Fruit fly (Drosophila melanogaster) whole organism, prepupa: ENCODE measurements around the gene CG32032.

Source experiments
- Blimp-1 ChIP-seq: fragments of 200-800 bp; sonication (Bioruptor generic); optimal IDR thresholded peaks from 3 replicates; lab custom pipeline; 2017; ENCODE audit warnings: missing biosample characterization, missing genetic modification characterization, mild to moderate bottlenecking, moderate library complexity, missing genetic modification reagents
- CG10631 ChIP-seq: fragments of 200-800 bp; sonication (Bioruptor generic); optimal IDR thresholded peaks from 2 replicates; lab custom pipeline; 2016; ENCODE audit warnings: missing biosample characterization, missing genetic modification characterization
- CG10669 ChIP-seq: fragments of 200-800 bp; sonication (Bioruptor generic); optimal IDR thresholded peaks from 3 replicates; lab custom pipeline; 2018; ENCODE audit warnings: missing biosample characterization, mild to moderate bottlenecking, missing genetic modification characterization, moderate library complexity
- CG11294 ChIP-seq: fragments of 200-800 bp; sonication (Bioruptor generic); IDR thresholded peaks from 2 replicates; pipeline ENCODE4 v1.3.6; 2022; ENCODE audit warnings: missing biosample characterization, missing genetic modification characterization
- CG15336 ChIP-seq: fragments of 200-800 bp; sonication (Bioruptor generic); IDR thresholded peaks from 2 replicates; pipeline ENCODE4 v1.3.6; 2022; ENCODE audit warnings: missing biosample characterization, missing genetic modification characterization
- CG16779 ChIP-seq: fragments of 200-800 bp; sonication (Bioruptor generic); optimal IDR thresholded peaks from 3 replicates; lab custom pipeline; 2017; ENCODE audit warnings: missing biosample characterization, mild to moderate bottlenecking, missing genetic modification characterization
- CG3032 ChIP-seq: fragments of 200-800 bp; optimal IDR thresholded peaks from 2 replicates; lab custom pipeline; 2019; ENCODE audit warnings: missing biosample characterization, mild to moderate bottlenecking, missing genetic modification characterization, moderate library complexity
- CG31627 ChIP-seq: fragments of 200-800 bp; sonication (Bioruptor generic); optimal IDR thresholded peaks from 3 replicates; lab custom pipeline; 2016; ENCODE audit warnings: missing biosample characterization, missing genetic modification characterization
- CG32006 ChIP-seq: fragments of 200-800 bp; sonication (Bioruptor generic); optimal IDR thresholded peaks from 3 replicates; lab custom pipeline; 2017; ENCODE audit warnings: missing biosample characterization, mild to moderate bottlenecking, missing genetic modification characterization
- CG4318 ChIP-seq: fragments of 200-800 bp; sonication (Bioruptor generic); optimal IDR thresholded peaks from 3 replicates; lab custom pipeline; 2017; ENCODE audit warnings: missing biosample characterization, mild to moderate bottlenecking, missing genetic modification characterization
- CG6163 ChIP-seq: fragments of 200-800 bp; sonication (Bioruptor generic); IDR thresholded peaks from 3 replicates; pipeline ENCODE4 v1.3.6; 2022; ENCODE audit warnings: missing biosample characterization, missing genetic modification characterization
- CG6808 ChIP-seq: fragments of 200-800 bp; sonication (Bioruptor generic); optimal IDR thresholded peaks from 3 replicates; lab custom pipeline; 2017; ENCODE audit warnings: missing biosample characterization, missing genetic modification characterization, mild to moderate bottlenecking, moderate library complexity, missing genetic modification reagents
- CG7368 ChIP-seq: fragments of 200-800 bp; sonication (Bioruptor generic); optimal IDR thresholded peaks from 3 replicates; lab custom pipeline; 2016; ENCODE audit warnings: missing biosample characterization, missing genetic modification characterization
- CG8319 ChIP-seq: fragments of 200-800 bp; sonication (Bioruptor generic); optimal IDR thresholded peaks from 3 replicates; lab custom pipeline; 2016; ENCODE audit warnings: missing biosample characterization, missing genetic modification characterization
- CG9139 ChIP-seq: fragments of 200-800 bp; sonication (Bioruptor generic); optimal IDR thresholded peaks from 3 replicates; lab custom pipeline; 2017; ENCODE audit warnings: missing biosample characterization, mild to moderate bottlenecking, missing genetic modification characterization
- Eip75B ChIP-seq: fragments of 200-800 bp; sonication (Bioruptor generic); optimal IDR thresholded peaks from 3 replicates; lab custom pipeline; 2016; ENCODE audit warnings: missing biosample characterization, missing genetic modification characterization
- Eip78C ChIP-seq: fragments of 200-800 bp; sonication (Bioruptor generic); peaks from one replicate; lab custom pipeline; 2016; ENCODE audit warnings: missing biosample characterization, missing genetic modification characterization
- Eip93F ChIP-seq: fragments of 200-800 bp; sonication (Bioruptor generic); optimal IDR thresholded peaks from 2 replicates; lab custom pipeline; 2016; ENCODE audit warnings: missing biosample characterization, mild to moderate bottlenecking, missing genetic modification characterization
- Gug ChIP-seq: fragments of 200-800 bp; sonication (Bioruptor generic); IDR thresholded peaks from 2 replicates; pipeline ENCODE4 v1.3.6; 2022; ENCODE audit warnings: missing biosample characterization, missing genetic modification characterization
- Hr38 ChIP-seq: sonication (Bioruptor generic); optimal IDR thresholded peaks from 2 replicates; lab custom pipeline; 2016; ENCODE audit warnings: missing biosample characterization, missing genetic modification characterization
- Hr4 ChIP-seq: fragments of 200-800 bp; sonication (Bioruptor generic); optimal IDR thresholded peaks from 3 replicates; lab custom pipeline; 2016; ENCODE audit warnings: missing biosample characterization, missing genetic modification characterization
- Lpt ChIP-seq: fragments of 200-800 bp; sonication (Bioruptor generic); optimal IDR thresholded peaks from 3 replicates; lab custom pipeline; 2016; ENCODE audit warnings: missing biosample characterization, missing genetic modification characterization
- Met ChIP-seq: fragments of 200-800 bp; sonication (Bioruptor generic); optimal IDR thresholded peaks from 3 replicates; lab custom pipeline; 2016; ENCODE audit warnings: missing biosample characterization, missing genetic modification characterization
- Smox ChIP-seq: fragments of 200-800 bp; sonication (Bioruptor generic); optimal IDR thresholded peaks from 3 replicates; lab custom pipeline; 2016; ENCODE audit warnings: missing biosample characterization, missing genetic modification characterization
- acj6 ChIP-seq: fragments of 200-800 bp; sonication (Bioruptor generic); optimal IDR thresholded peaks from 3 replicates; lab custom pipeline; 2016; ENCODE audit warnings: missing biosample characterization, missing genetic modification characterization
- dsx ChIP-seq: fragments of 200-800 bp; optimal IDR thresholded peaks from 3 replicates; lab custom pipeline; 2019; ENCODE audit warnings: missing biosample characterization, mild to moderate bottlenecking, missing genetic modification characterization, moderate library complexity; ENCODE audit not compliant: poor library complexity, severe bottlenecking
- eg ChIP-seq: fragments of 200-800 bp; sonication (Bioruptor generic); IDR thresholded peaks from 3 replicates; pipeline ENCODE4 v1.3.6; 2022; ENCODE audit warnings: missing biosample characterization, missing genetic modification characterization
- esn ChIP-seq: fragments of 200-800 bp; sonication (Bioruptor generic); optimal IDR thresholded peaks from 2 replicates; lab custom pipeline; 2016; ENCODE audit warnings: missing biosample characterization, mild to moderate bottlenecking, missing genetic modification characterization, moderate library complexity
- fd59A ChIP-seq: fragments of 200-800 bp; sonication (Bioruptor generic); optimal IDR thresholded peaks from 2 replicates; lab custom pipeline; 2017; ENCODE audit warnings: missing biosample characterization, mild to moderate bottlenecking, missing genetic modification characterization, missing genetic modification reagents
- fd85E ChIP-seq: fragments of 200-800 bp; sonication (Bioruptor generic); optimal IDR thresholded peaks from 3 replicates; lab custom pipeline; 2016; ENCODE audit warnings: missing biosample characterization, missing genetic modification characterization
- fkh ChIP-seq: fragments of 200-800 bp; sonication (Bioruptor generic); optimal IDR thresholded peaks from 3 replicates; lab custom pipeline; 2017; ENCODE audit warnings: missing biosample characterization, mild to moderate bottlenecking, missing genetic modification characterization, moderate library complexity
- net ChIP-seq: fragments of 200-800 bp; sonication (Bioruptor generic); optimal IDR thresholded peaks from 3 replicates; lab custom pipeline; 2016; ENCODE audit warnings: missing biosample characterization, missing genetic modification characterization
- pdm3 ChIP-seq: fragments of 200-800 bp; sonication (Bioruptor generic); optimal IDR thresholded peaks from 3 replicates; lab custom pipeline; 2016; ENCODE audit warnings: missing biosample characterization, missing genetic modification characterization
- salr ChIP-seq, 2 experiments: fragments of 200-800 bp; sonication (Bioruptor generic); optimal IDR thresholded peaks; 3 replicates each; lab custom pipeline; 2016 to 2018; ENCODE audit warnings: missing biosample characterization in 2 of 2, missing genetic modification characterization in 2 of 2, mild to moderate bottlenecking in 1 of 2
- spab ChIP-seq: fragments of 200-800 bp; sonication (Bioruptor generic); optimal IDR thresholded peaks from 2 replicates; lab custom pipeline; 2017; ENCODE audit warnings: missing biosample characterization, mild to moderate bottlenecking, missing genetic modification characterization, missing genetic modification reagents
- svp ChIP-seq: fragments of 200-800 bp; sonication (Bioruptor generic); peaks from one replicate; lab custom pipeline; 2016; ENCODE audit warnings: missing biosample characterization, missing genetic modification characterization
- topi ChIP-seq: fragments of 200-800 bp; sonication (Bioruptor generic); optimal IDR thresholded peaks from 3 replicates; lab custom pipeline; 2016; ENCODE audit warnings: missing biosample characterization, missing genetic modification characterization
- vri ChIP-seq: fragments of 200-800 bp; sonication (Bioruptor generic); optimal IDR thresholded peaks from 3 replicates; lab custom pipeline; 2016; ENCODE audit warnings: missing biosample characterization, mild to moderate bottlenecking, missing genetic modification characterization

The CG32032 gene

DNA sequence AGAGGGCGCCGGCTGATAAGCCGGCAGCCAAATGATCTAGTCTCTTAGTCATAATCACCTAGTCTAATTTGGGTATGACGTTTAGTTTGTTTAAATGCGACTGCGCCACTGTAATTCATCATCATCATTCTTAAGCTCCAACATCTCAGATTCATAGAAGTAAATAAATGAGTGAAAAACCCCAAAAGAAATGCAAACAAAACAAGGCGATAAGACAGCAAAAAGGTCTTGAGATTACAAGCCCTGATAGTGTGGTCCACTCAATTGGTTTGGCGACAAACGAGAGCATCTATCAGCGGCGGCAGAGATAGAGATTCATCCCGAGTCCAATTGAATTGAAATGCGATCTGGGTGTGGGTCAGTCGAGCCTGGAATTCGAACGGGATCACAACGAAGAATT is 18.6 kb upstream of the CG32032 start, which contains the start of gene teq:
Gene teq (plus strand): TSS at position 359 of the 400 bp plus-strand sequence.
- TF ChIP-seq CG9139 (no peak), svp (GFP tag; lab: Kevin White, UChicago) (peak; percentile 81), fkh (GFP tag; lab: Kevin White, UChicago) (peak; percentile 6), CG6163 (GFP tag; lab: Robert Waterston, UW) (no peak), CG6808 (GFP tag; lab: Kevin White, UChicago) (no peak)

DNA sequence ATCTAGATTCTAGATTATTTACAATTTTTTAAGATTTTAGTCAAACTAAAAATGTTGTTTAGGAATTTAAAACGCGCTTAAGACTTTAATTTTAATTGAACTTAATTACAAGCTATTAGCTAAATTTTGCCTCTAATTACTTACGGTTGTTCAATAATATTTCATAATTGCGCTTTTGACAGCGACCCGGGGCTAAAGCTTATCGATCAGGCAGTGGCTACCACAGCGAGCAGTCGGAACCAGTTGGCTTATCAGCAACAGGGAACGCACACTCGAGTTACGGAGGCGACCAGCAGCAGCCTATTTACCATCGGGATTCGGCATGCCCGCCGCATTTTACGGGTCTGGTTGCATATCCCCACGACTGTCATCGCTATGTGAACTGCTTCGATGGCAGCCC is 18.0 kb upstream of the CG32032 start:
- TF ChIP-seq svp (GFP tag; lab: Kevin White, UChicago) = peak; percentile 88
- no peak for TF ChIP-seq CG11294 (GFP tag; lab: Robert Waterston, UW)
- TF ChIP-seq Smox (GFP tag; lab: Kevin White, UChicago) = no peak
- TF ChIP-seq CG32006 (GFP tag; lab: Kevin White, UChicago) = no peak

DNA sequence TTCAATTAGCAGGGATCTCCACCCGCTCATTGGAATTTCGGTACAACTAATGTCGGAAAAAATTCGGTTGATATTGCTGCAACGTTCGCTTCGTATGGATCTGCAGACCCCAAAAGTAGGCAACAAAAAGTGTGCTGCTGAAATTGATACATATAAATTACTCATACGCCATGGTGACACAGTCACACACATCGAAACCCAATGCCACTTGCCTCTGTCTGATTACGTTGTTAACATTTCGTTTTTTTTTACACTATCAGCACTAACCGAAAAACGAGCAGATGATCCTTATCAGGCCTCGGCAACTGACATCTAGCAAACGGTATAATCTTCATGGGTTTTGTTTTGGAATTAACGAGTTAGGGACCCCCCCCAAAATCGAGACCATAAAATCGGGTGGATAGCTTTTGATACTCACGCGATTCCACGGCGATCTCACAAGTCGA is 2.1 kb downstream of the CG32032 start:
- TF ChIP-seq vri (GFP tag; lab: Kevin White, UChicago) (peak; percentile 25), Eip93F (GFP tag; lab: Kevin White, UChicago) (no peak), Eip78C (GFP tag; lab: Kevin White, UChicago) (peak; percentile 45), fkh (GFP tag; lab: Kevin White, UChicago) (peak; percentile 9)

DNA sequence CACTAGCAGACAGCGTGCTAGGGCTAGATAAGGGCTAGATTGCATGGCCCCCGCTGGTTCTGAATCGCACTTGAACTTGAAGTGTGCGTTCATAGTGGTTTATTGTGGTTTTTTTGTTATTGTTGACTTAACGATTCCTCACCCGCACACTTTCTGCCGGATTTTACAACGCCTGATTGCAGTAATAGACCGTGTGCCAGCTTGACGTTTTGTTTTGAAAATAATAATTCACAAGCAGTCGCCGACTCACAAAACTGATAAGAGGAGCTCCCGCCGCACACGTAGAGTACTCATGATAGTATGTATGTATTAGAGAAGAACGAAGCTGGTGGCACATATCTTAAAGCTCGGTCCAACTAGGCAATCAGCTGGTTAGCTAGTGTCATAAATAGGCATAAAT is 2.9 kb downstream of the CG32032 start:
- TF ChIP-seq svp (GFP tag; lab: Kevin White, UChicago) (peak; percentile 26), fkh (GFP tag; lab: Kevin White, UChicago) (peak; percentile 36), Hr38 (GFP tag; lab: Kevin White, UChicago) (no peak), vri (GFP tag; lab: Kevin White, UChicago) (peak; percentile 33)

DNA sequence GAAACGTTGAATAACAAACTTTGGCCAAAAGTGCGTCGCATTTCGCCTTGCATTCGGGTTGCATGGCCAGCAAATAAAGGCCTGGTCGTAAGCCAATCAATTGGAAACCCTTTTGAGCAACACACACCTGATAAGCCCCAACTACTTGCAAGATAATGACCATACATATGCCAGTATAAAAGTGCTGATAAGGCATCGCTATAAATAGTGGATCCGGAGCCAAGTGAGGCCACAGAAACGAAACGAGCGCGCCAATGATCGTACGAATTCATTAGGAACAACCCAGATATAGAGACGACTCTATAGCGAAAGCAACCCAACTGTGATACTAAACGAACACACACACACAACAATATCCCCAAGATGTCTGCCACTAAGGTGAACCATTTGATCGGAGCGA is 3.8 kb downstream of the CG32032 start, which contains the start of gene CG13315:
Gene CG13315 (plus strand): TSS at position 230 of the 400 bp plus-strand sequence.
- TF ChIP-seq svp (GFP tag; lab: Kevin White, UChicago) (peak; percentile 3), CG7368 (GFP tag; lab: Kevin White, UChicago) (no peak), CG31627 (no peak), Gug (GFP tag; lab: Robert Waterston, UW) (no peak), salr (GFP tag; optimal IDR thresholded peaks at IDR 0.05; lab: Kevin White, UChicago) (no peak), Eip93F (GFP tag; lab: Kevin White, UChicago) (no peak), Eip75B (no peak), CG4318 (GFP tag; lab: Kevin White, UChicago) (no peak), CG3032 (tag; lab: Kevin White, UChicago) (no peak), dsx (GFP tag; lab: Kevin White, UChicago) (no peak), vri (GFP tag; lab: Kevin White, UChicago) (peak; percentile 1)

DNA sequence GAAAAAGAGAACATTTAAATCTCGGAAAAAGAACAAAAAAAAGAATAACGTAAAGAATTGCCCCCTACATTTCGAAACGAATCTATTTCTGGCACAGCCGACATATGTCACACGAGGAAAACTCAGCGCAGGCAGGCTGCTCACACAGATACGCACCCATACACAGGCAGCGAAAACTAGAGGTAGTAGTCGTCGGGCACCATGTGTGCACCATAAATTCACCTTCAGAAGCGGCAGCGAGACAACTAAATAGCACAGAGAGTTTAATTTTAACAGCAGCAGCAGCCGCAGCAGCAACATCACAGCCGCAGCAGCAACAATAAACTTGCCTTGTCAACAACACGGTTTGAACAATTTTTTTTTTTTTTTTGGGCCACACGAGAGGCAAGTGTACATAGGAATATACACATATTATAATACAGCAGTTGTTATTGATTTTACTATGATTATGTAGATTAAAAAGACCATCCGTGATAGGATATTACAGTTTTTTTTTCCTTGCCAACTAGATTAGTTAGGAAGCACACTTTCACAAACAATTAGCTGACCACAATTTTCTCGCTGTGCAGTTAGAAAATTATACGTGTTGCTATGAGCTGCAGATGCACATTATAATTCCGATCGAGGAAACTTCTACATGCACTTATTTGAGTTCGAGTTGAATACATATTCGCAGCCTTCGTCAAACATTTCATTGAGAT is 20.9 kb downstream of the CG32032 start:
- TF ChIP-seq CG4318 (GFP tag; lab: Kevin White, UChicago) (no peak), esn (no peak), CG15336 (no peak; the same call in 1 of the 2 replicates), Met (GFP tag; lab: Kevin White, UChicago) (no peak), Eip78C (GFP tag; lab: Kevin White, UChicago) (peak; percentile 60), CG32006 (GFP tag; lab: Kevin White, UChicago) (peak; percentile 28), pdm3 (GFP tag; lab: Kevin White, UChicago) (no peak), acj6 (GFP tag; lab: Kevin White, UChicago) (no peak), CG10669 (GFP tag; lab: Kevin White, UChicago) (no peak), CG8319 (GFP tag; lab: Kevin White, UChicago) (no peak), svp (GFP tag; lab: Kevin White, UChicago) (peak; percentile 18), spab (GFP tag; lab: Kevin White, UChicago) (no peak), CG6808 (GFP tag; lab: Kevin White, UChicago) (no peak), Smox (GFP tag; lab: Kevin White, UChicago) (no peak), fkh (GFP tag; lab: Kevin White, UChicago) (no peak), CG10631 (GFP tag; lab: Kevin White, UChicago) (no peak), CG6163 (GFP tag; lab: Robert Waterston, UW) (no peak), fd59A (GFP tag; lab: Kevin White, UChicago) (no peak), topi (GFP tag; lab: Kevin White, UChicago) (no peak), fd85E (no peak), Blimp-1 (GFP tag; lab: Kevin White, UChicago) (no peak), Hr4 (peak; percentile 8), net (GFP tag; lab: Kevin White, UChicago) (peak; percentile 52), eg (GFP tag; lab: Robert Waterston, UW) (no peak), Lpt (no peak), CG16779 (tag; lab: Kevin White, UChicago) (no peak)
